Worm (Caenorhabditis elegans) whole organism, early embryonic: Measurements from ENCODE around the gene sra-13.

Experiments used
- B0310.2 ChIP-seq: sonication (generic microtip); optimal IDR thresholded peaks from 2 replicates; lab custom pipeline; 2016; ENCODE audit warnings: mild to moderate bottlenecking, missing genetic modification characterization, missing compliant biosample characterization
- aly-1 ChIP-seq: sonication (generic microtip); optimal IDR thresholded peaks from 2 replicates; lab custom pipeline; 2016; ENCODE audit warnings: missing genetic modification characterization, missing compliant biosample characterization
- ama-1 ChIP-seq: fragments of 150-350 bp; optimal IDR thresholded peaks from 2 replicates; lab custom pipeline; 2014
- ceh-13 ChIP-seq: fragments of 200-800 bp; sonication (Bioruptor generic); optimal IDR thresholded peaks from 2 replicates; lab custom pipeline; 2018; ENCODE audit warnings: mild to moderate bottlenecking, missing genetic modification characterization, missing compliant biosample characterization
- ets-7 ChIP-seq: sonication (generic microtip); optimal IDR thresholded peaks from 2 replicates; lab custom pipeline; 2016; ENCODE audit warnings: missing genotype, missing genetic modification characterization, missing compliant biosample characterization
- flt-1 ChIP-seq: fragments of 200-800 bp; sonication (Bioruptor generic); IDR thresholded peaks from 2 replicates; pipeline ENCODE4 v1.3.6; 2022; ENCODE audit warnings: missing genetic modification characterization, missing compliant biosample characterization
- hmg-4 ChIP-seq: fragments of 200-800 bp; sonication (Bioruptor generic); optimal IDR thresholded peaks from 2 replicates; lab custom pipeline; 2018; ENCODE audit warnings: mild to moderate bottlenecking, missing genetic modification characterization, missing compliant biosample characterization
- hnd-1 ChIP-seq: sonication (generic microtip); optimal IDR thresholded peaks from 2 replicates; lab custom pipeline; 2016; ENCODE audit warnings: missing genetic modification characterization, missing compliant biosample characterization
- scrt-1 ChIP-seq: fragments of 200-800 bp; sonication (Bioruptor generic); IDR thresholded peaks from 2 replicates; pipeline ENCODE4 v1.3.6; 2022; ENCODE audit warnings: missing genetic modification characterization, missing compliant biosample characterization
- sea-1 ChIP-seq: fragments of 200-800 bp; sonication (Bioruptor generic); conservative IDR thresholded peaks from 2 replicates; pipeline ENCODE4 v1.3.6; 2022; ENCODE audit warnings: missing genetic modification characterization, missing compliant biosample characterization

- TF ChIP-seq ama-1 (no peak), sea-1 (GFP tag; lab: Robert Waterston, UW) (no peak), scrt-1 (GFP tag; lab: Robert Waterston, UW) (no peak), B0310.2 (tag; lab: Kevin White, UChicago) (no peak), aly-1 (tag; lab: Kevin White, UChicago) (no peak), flt-1 (no peak), ceh-13 (GFP tag; lab: Kevin White, UChicago) (no peak), ets-7 (tag; lab: Kevin White, UChicago) (no peak), hnd-1 (tag; lab: Kevin White, UChicago) (no peak), hmg-4 (GFP tag; lab: Kevin White, UChicago) (no peak)
These were observed 19.4 kb upstream of the sra-13 start, which contains the start of gene drd-1 for ce11 chrII:8388001-8388513.
